Worm (Caenorhabditis elegans) whole organism, dauer: ENCODE data around the gene F28H6.8.

ENCODE experiments used
- unc-62 ChIP-seq: sonication (generic microtip); optimal IDR thresholded peaks from 2 replicates; lab custom pipeline; 2017; ENCODE audit warnings: missing biosample characterization, missing genetic modification reagents, missing genetic modification characterization

F28H6.8 gene

ce11 chrX:14134244-14134643 lies at the start of gene F28H6.8:
Gene F28H6.8, minus strand, starts transcription at chrX:14134344.
- TF ChIP-seq unc-62: no peak

ce11 chrX:14182514-14182913 lies 48.4 kb upstream of the F28H6.8 start:
- TF ChIP-seq unc-62: no peak

- no peak for TF ChIP-seq unc-62
Measured at ce11 chrX:14180151-14180550, 46.0 kb upstream of the F28H6.8 start, which contains the start of gene C37E2.3. Gene C37E2.3, plus strand, starts transcription at chrX:14180451.

ce11 chrX:14179488-14179887 lies 45.3 kb upstream of the F28H6.8 start:
- TF ChIP-seq unc-62: no peak

- no peak for TF ChIP-seq unc-62
Measured at ce11 chrX:14178688-14179087, 44.5 kb upstream of the F28H6.8 start, which contains the start of gene C37E2.10. Gene C37E2.10, plus strand, starts transcription at chrX:14178988.

- no peak for TF ChIP-seq unc-62
Measured at ce11 chrX:14175740-14176139, 41.6 kb upstream of the F28H6.8 start, which contains the start of gene C37E2.2. Gene C37E2.2, plus strand, starts transcription at chrX:14176040.

- no peak for TF ChIP-seq unc-62
Measured at ce11 chrX:14173850-14174249, 39.7 kb upstream of the F28H6.8 start, which contains the start of gene idhb-1. Gene idhb-1, minus strand, starts transcription at chrX:14174063.

ce11 chrX:14169569-14170031 lies 35.5 kb upstream of the F28H6.8 start, which contains the start of gene sym-4:
Gene sym-4, minus strand, starts transcription at chrX:14169619.
- no peak for TF ChIP-seq unc-62

- TF ChIP-seq unc-62: no peak
Measured at ce11 chrX:14165156-14165555, 31.0 kb upstream of the F28H6.8 start.

- no peak for TF ChIP-seq unc-62
Measured at ce11 chrX:14164234-14164633, 30.1 kb upstream of the F28H6.8 start, which contains the start of gene vha-20. Gene vha-20, minus strand, starts transcription at chrX:14164506.

- no peak for TF ChIP-seq unc-62
Measured at ce11 chrX:14161684-14162347, 27.7 kb upstream of the F28H6.8 start, which contains the start of gene lgc-25. Gene lgc-25, minus strand, starts transcription at chrX:14161734.

ce11 chrX:14156913-14157312 lies 22.8 kb upstream of the F28H6.8 start, which contains the start of gene ceh-90:
Gene ceh-90, minus strand, starts transcription at chrX:14157013.
- no peak for TF ChIP-seq unc-62

ce11 chrX:14152644-14153043 lies 18.5 kb upstream of the F28H6.8 start:
- TF ChIP-seq unc-62: no peak

ce11 chrX:14147400-14147799 lies 13.3 kb upstream of the F28H6.8 start, which contains the start of gene akt-2:
Gene akt-2, plus strand, starts transcription at chrX:14147700.
- TF ChIP-seq unc-62: no peak

- no peak for TF ChIP-seq unc-62
Measured at ce11 chrX:14146740-14147140, 12.6 kb upstream of the F28H6.8 start.

ce11 chrX:14145634-14146033 lies 11.5 kb upstream of the F28H6.8 start:
- no peak for TF ChIP-seq unc-62

ce11 chrX:14141896-14142392 lies 7.8 kb upstream of the F28H6.8 start, which contains the start of gene ceh-89:
Gene ceh-89, plus strand, starts transcription at chrX:14141946.
- no peak for TF ChIP-seq unc-62

- TF ChIP-seq unc-62: no peak
Measured at ce11 chrX:14141344-14141841, 7.2 kb upstream of the F28H6.8 start.
